Fruit fly (Drosophila melanogaster): ENCODE data around the gene CG7715.

CG7715 gene

dm6 chr3R:18745961-18746468 is 17.7 kb upstream of the CG7715 start, which contains the start of the genes PGS1 and gwl:
TSS of gene PGS1 (minus strand) at chr3R:18746041.
TSS of gene gwl (plus strand) at chr3R:18746370.
- TF ChIP-seq Vsx2 (GFP tag; optimal IDR thresholded peaks at IDR 0.05; ENCODE audit: partially characterized antibody) (no peak), ey (GFP tag; optimal IDR thresholded peaks at IDR 0.05) (peak; percentile 57), OdsH (GFP tag; optimal IDR thresholded peaks at IDR 0.05) (peak; percentile 74), GATAd (GFP tag; optimal IDR thresholded peaks at IDR 0.05) (peak; percentile 22), psq (GFP tag; optimal IDR thresholded peaks at IDR 0.05) (peak; percentile 76), Dif (GFP tag; optimal IDR thresholded peaks at IDR 0.05; ENCODE audit: partially characterized antibody) (no peak), sv (GFP tag; optimal IDR thresholded peaks at IDR 0.05) (peak; percentile 78), N (GFP tag; optimal IDR thresholded peaks at IDR 0.05) (no peak), dsf (GFP tag; optimal IDR thresholded peaks at IDR 0.05; ENCODE audit: borderline replicate concordance) (peak; percentile 54), HLH106 (tag; optimal IDR thresholded peaks at IDR 0.05) (peak; percentile 71)

dm6 chr3R:18743270-18743922 is 15.1 kb upstream of the CG7715 start, which contains the start of gene Mekk1:
TSS of gene Mekk1 (minus strand) at chr3R:18743594.
- TF ChIP-seq Abd-B (GFP tag; optimal IDR thresholded peaks at IDR 0.05) (no peak), dl (GFP tag; optimal IDR thresholded peaks at IDR 0.05; ENCODE audit: insufficient read depth in 1 of 2, partially characterized antibody in 2 of 2) (no peak), Myc (optimal IDR thresholded peaks at IDR 0.05) (peak; percentile 83), jim (GFP tag; optimal IDR thresholded peaks at IDR 0.05) (peak; percentile 57), br (GFP tag; optimal IDR thresholded peaks at IDR 0.05) (peak; percentile 52), HLH106 (tag; optimal IDR thresholded peaks at IDR 0.05) (peak; percentile 75), Hr78 (GFP tag; optimal IDR thresholded peaks at IDR 0.05) (no peak), Mio (GFP tag; optimal IDR thresholded peaks at IDR 0.05) (no peak), Hnf4 (GFP tag; optimal IDR thresholded peaks at IDR 0.05) (no peak), brk (GFP tag; optimal IDR thresholded peaks at IDR 0.05) (no peak), sage (GFP tag; optimal IDR thresholded peaks at IDR 0.05) (no peak), foxo (GFP tag; optimal IDR thresholded peaks at IDR 0.05) (peak in 1 of 2 experiments; percentile 71), usp (GFP tag; optimal IDR thresholded peaks at IDR 0.05) (no peak), OdsH (GFP tag; optimal IDR thresholded peaks at IDR 0.05) (peak; percentile 39), Dif (GFP tag; optimal IDR thresholded peaks at IDR 0.05; ENCODE audit: partially characterized antibody) (peak; percentile 0), woc (GFP tag; optimal IDR thresholded peaks at IDR 0.05) (peak; percentile 90), lola (GFP tag; optimal IDR thresholded peaks at IDR 0.05) (no peak), Jra (GFP tag; optimal IDR thresholded peaks at IDR 0.05) (peak; percentile 61), ey (GFP tag; optimal IDR thresholded peaks at IDR 0.05) (peak; percentile 71), Dfd (GFP tag; optimal IDR thresholded peaks at IDR 0.05) (no peak), tai (GFP tag; optimal IDR thresholded peaks at IDR 0.05) (no peak), rgr (GFP tag; optimal IDR thresholded peaks at IDR 0.05) (peak; percentile 60), dmrt93B (GFP tag; optimal IDR thresholded peaks at IDR 0.05) (peak; percentile 14), N (GFP tag; optimal IDR thresholded peaks at IDR 0.05) (no peak), sv (GFP tag; optimal IDR thresholded peaks at IDR 0.05) (no peak), CG9705 (GFP tag; optimal IDR thresholded peaks at IDR 0.05) (peak; percentile 51), Vsx2 (GFP tag; optimal IDR thresholded peaks at IDR 0.05; ENCODE audit: partially characterized antibody) (peak; percentile 85), dsf (GFP tag; optimal IDR thresholded peaks at IDR 0.05; ENCODE audit: borderline replicate concordance) (peak; percentile 32), CrebA (GFP tag; optimal IDR thresholded peaks at IDR 0.05; ENCODE audit: borderline replicate concordance) (no peak), fru (GFP tag; optimal IDR thresholded peaks at IDR 0.05) (peak; percentile 62), psq (GFP tag; optimal IDR thresholded peaks at IDR 0.05) (peak; percentile 43), Rel (GFP tag; optimal IDR thresholded peaks at IDR 0.05) (no peak), Rel (tag; optimal IDR thresholded peaks at IDR 0.05) (peak; percentile 59), Hr83 (GFP tag; optimal IDR thresholded peaks at IDR 0.05; ENCODE audit: poor library complexity, severe bottlenecking) (no peak), CG32264 (GFP tag; optimal IDR thresholded peaks at IDR 0.05) (no peak), pan (optimal IDR thresholded peaks at IDR 0.05) (no peak), h (GFP tag; optimal IDR thresholded peaks at IDR 0.05) (peak; percentile 73), GATAd (GFP tag; optimal IDR thresholded peaks at IDR 0.05) (peak; percentile 23), Sp1 (GFP tag; optimal IDR thresholded peaks at IDR 0.05) (peak; percentile 65)

Data from whole organism, wandering third instar larva.